Worm (Caenorhabditis elegans) whole organism, L1 larva: ENCODE results near the gene sde-2.

ENCODE experiments used
- C16A3.4 ChIP-seq: fragments of 150-350 bp; optimal IDR thresholded peaks from 2 replicates; lab custom pipeline; 2014; ENCODE audit warnings: missing biosample characterization, missing genetic modification characterization
- C34B4.2 ChIP-seq: sonication (generic microtip); optimal IDR thresholded peaks from 2 replicates; lab custom pipeline; 2017; ENCODE audit warnings: mild to moderate bottlenecking, missing genetic modification characterization, missing compliant biosample characterization
- F16B12.6 ChIP-seq: fragments of 150-350 bp; optimal IDR thresholded peaks from 2 replicates; lab custom pipeline; 2014; ENCODE audit warnings: missing biosample characterization, missing genetic modification characterization
- ama-1 ChIP-seq: fragments of 150-350 bp; optimal IDR thresholded peaks from 2 replicates; lab custom pipeline; 2014
- blmp-1 ChIP-seq: fragments of 150-350 bp; optimal IDR thresholded peaks from 2 replicates; lab custom pipeline; 2014; ENCODE audit warnings: missing biosample characterization, missing genetic modification characterization
- ceh-82 ChIP-seq, 3 experiments: fragments of 150-350 bp in 1 of 3; sonication (generic microtip) in 2 of 3; optimal IDR thresholded peaks; 2 replicates each; lab custom pipeline; 2014 to 2017; ENCODE audit warnings: missing biosample characterization in 3 of 3, missing genetic modification characterization in 3 of 3
- ceh-88 ChIP-seq: fragments of 200-800 bp; sonication (Bioruptor generic); IDR thresholded peaks from 2 replicates; pipeline ENCODE4 v1.3.6; 2022; ENCODE audit warnings: missing genetic modification characterization, missing compliant biosample characterization
- ces-1 ChIP-seq: fragments of 150-350 bp; optimal IDR thresholded peaks from 2 replicates; lab custom pipeline; 2014; ENCODE audit warnings: missing biosample characterization, missing genetic modification reagents, missing genetic modification characterization
- dpl-1 ChIP-seq, 3 experiments: fragments of 150-350 bp in 2 of 3; sonication (generic microtip) in 1 of 3; optimal IDR thresholded peaks; 2 replicates each; lab custom pipeline; 2014 to 2017; ENCODE audit warnings: missing biosample characterization in 3 of 3, missing genetic modification characterization in 3 of 3, missing genetic modification reagents in 3 of 3
- efl-3 ChIP-seq: fragments of 200-800 bp; sonication (Bioruptor generic); optimal IDR thresholded peaks from 2 replicates; lab custom pipeline; 2018; ENCODE audit warnings: mild to moderate bottlenecking, missing genetic modification characterization, missing compliant biosample characterization
- egl-13 ChIP-seq: sonication (generic microtip); optimal IDR thresholded peaks from 2 replicates; lab custom pipeline; 2016; ENCODE audit warnings: missing genotype, missing genetic modification reagents, missing genetic modification characterization, missing compliant biosample characterization
- egl-27 ChIP-seq, 2 experiments: fragments of 150-350 bp in 1 of 2; sonication (generic microtip); optimal IDR thresholded peaks; 3 replicates each; lab custom pipeline; 2017 to 2018; ENCODE audit warnings: missing biosample characterization in 2 of 2, missing genetic modification characterization in 2 of 2, missing genetic modification reagents in 2 of 2
- elt-2 ChIP-seq: sonication (generic microtip); optimal IDR thresholded peaks from 2 replicates; lab custom pipeline; 2016; ENCODE audit warnings: missing genetic modification characterization, mild to moderate bottlenecking, inconsistent platforms, missing compliant biosample characterization, missing genetic modification reagents
- elt-3 ChIP-seq, 6 experiments: fragments of 150-350 bp in 1 of 6; sonication (generic microtip); optimal IDR thresholded peaks; 2 replicates each; lab custom pipeline; 2017 to 2018; ENCODE audit warnings: missing biosample characterization in 6 of 6, missing genetic modification characterization in 6 of 6, inconsistent platforms in 1 of 6
- ets-5 ChIP-seq: fragments of 200-800 bp; sonication (Bioruptor generic); IDR thresholded peaks from 2 replicates; pipeline ENCODE4 v1.3.6; 2022; ENCODE audit warnings: missing genetic modification characterization, missing compliant biosample characterization
- fkh-10 ChIP-seq: sonication (generic microtip); optimal IDR thresholded peaks from 2 replicates; lab custom pipeline; 2017; ENCODE audit warnings: missing biosample characterization, missing genetic modification reagents, missing genetic modification characterization
- fkh-4 ChIP-seq: sonication (generic microtip); optimal IDR thresholded peaks from 2 replicates; lab custom pipeline; 2016; ENCODE audit warnings: missing compliant biosample characterization, missing genetic modification characterization, borderline replicate concordance
- fkh-8 ChIP-seq: sonication (generic microtip); optimal IDR thresholded peaks from 2 replicates; lab custom pipeline; 2016; ENCODE audit warnings: mild to moderate bottlenecking, missing genetic modification characterization, missing compliant biosample characterization
- grh-1 ChIP-seq: fragments of 200-800 bp; sonication (Bioruptor generic); IDR thresholded peaks from 2 replicates; pipeline ENCODE4 v1.3.6; 2022; ENCODE audit warnings: missing genetic modification reagents, missing genetic modification characterization, missing compliant biosample characterization
- hlh-4 ChIP-seq: sonication (generic microtip); optimal IDR thresholded peaks from 2 replicates; lab custom pipeline; 2016; ENCODE audit warnings: mild to moderate bottlenecking, missing genetic modification characterization, missing compliant biosample characterization
- hpl-2 ChIP-seq: fragments of 150-350 bp; optimal IDR thresholded peaks from 2 replicates; lab custom pipeline; 2014; ENCODE audit warnings: missing biosample characterization, missing genetic modification reagents, missing genetic modification characterization
- isw-1 ChIP-seq: fragments of 200-800 bp; sonication (Bioruptor generic); IDR thresholded peaks from 2 replicates; pipeline ENCODE4 v1.3.6; 2022; ENCODE audit warnings: missing genetic modification characterization, missing compliant biosample characterization
- lin-13 ChIP-seq: fragments of 150-350 bp; optimal IDR thresholded peaks from 2 replicates; lab custom pipeline; 2014; ENCODE audit warnings: missing biosample characterization, missing genetic modification reagents, missing genetic modification characterization
- lir-3 ChIP-seq: sonication (generic microtip); optimal IDR thresholded peaks from 2 replicates; lab custom pipeline; 2016; ENCODE audit warnings: mild to moderate bottlenecking, missing genetic modification characterization, moderate library complexity, missing compliant biosample characterization; ENCODE audit not compliant: poor library complexity
- lsy-2 ChIP-seq, 2 experiments: fragments of 150-350 bp; optimal IDR thresholded peaks; 2 replicates each; lab custom pipeline; 2014; ENCODE audit warnings: missing biosample characterization in 2 of 2, missing genetic modification characterization in 2 of 2
- mef-2 ChIP-seq: fragments of 150-350 bp; optimal IDR thresholded peaks from 2 replicates; lab custom pipeline; 2014; ENCODE audit warnings: missing biosample characterization, missing genetic modification characterization
- mep-1 ChIP-seq: fragments of 150-350 bp; optimal IDR thresholded peaks from 2 replicates; lab custom pipeline; 2014; ENCODE audit warnings: missing biosample characterization, missing genetic modification characterization
- nhr-11 ChIP-seq: fragments of 150-350 bp; optimal IDR thresholded peaks from 2 replicates; lab custom pipeline; 2014; ENCODE audit warnings: missing biosample characterization, missing genetic modification characterization
- nhr-19 ChIP-seq: fragments of 200-800 bp; sonication (Bioruptor generic); conservative IDR thresholded peaks from 2 replicates; pipeline ENCODE4 v1.3.6; 2022; ENCODE audit warnings: missing genetic modification characterization, missing compliant biosample characterization
- nhr-20 ChIP-seq: sonication (generic microtip); optimal IDR thresholded peaks from 2 replicates; lab custom pipeline; 2016; ENCODE audit warnings: mild to moderate bottlenecking, missing genetic modification characterization, missing compliant biosample characterization
- nhr-237 ChIP-seq: fragments of 150-350 bp; optimal IDR thresholded peaks from 2 replicates; lab custom pipeline; 2014; ENCODE audit warnings: missing biosample characterization, missing genetic modification characterization
- nhr-47 ChIP-seq: sonication (generic microtip); optimal IDR thresholded peaks from 2 replicates; lab custom pipeline; 2016; ENCODE audit warnings: mild to moderate bottlenecking, missing genetic modification characterization, moderate library complexity, missing compliant biosample characterization
- nhr-71 ChIP-seq: sonication (generic microtip); optimal IDR thresholded peaks from 2 replicates; lab custom pipeline; 2016; ENCODE audit warnings: mild to moderate bottlenecking, missing genetic modification characterization, moderate library complexity, missing compliant biosample characterization
- nhr-77 ChIP-seq: fragments of 150-350 bp; optimal IDR thresholded peaks from 2 replicates; lab custom pipeline; 2014; ENCODE audit warnings: missing biosample characterization, missing genetic modification characterization
- nhr-84 ChIP-seq: sonication (generic microtip); optimal IDR thresholded peaks from 2 replicates; lab custom pipeline; 2017; ENCODE audit warnings: missing biosample characterization, missing genetic modification characterization
- nhr-85 ChIP-seq: sonication (generic microtip); peaks from one replicate; lab custom pipeline; 2016; ENCODE audit warnings: missing genetic modification characterization, inconsistent platforms, missing compliant biosample characterization
- nhr-90 ChIP-seq: sonication (generic microtip); optimal IDR thresholded peaks from 2 replicates; lab custom pipeline; 2016; ENCODE audit warnings: mild to moderate bottlenecking, missing genetic modification characterization, missing compliant biosample characterization; ENCODE audit not compliant: poor library complexity
- pag-3 ChIP-seq: sonication (generic microtip); optimal IDR thresholded peaks from 2 replicates; lab custom pipeline; 2017; ENCODE audit warnings: missing genetic modification characterization, mild to moderate bottlenecking, missing compliant biosample characterization, antibody characterized with exemption, borderline replicate concordance; ENCODE audit not compliant: insufficient read depth
- pax-3 ChIP-seq: fragments of 200-800 bp; sonication (Bioruptor generic); optimal IDR thresholded peaks from 2 replicates; lab custom pipeline; 2018; ENCODE audit warnings: mild to moderate bottlenecking, missing genetic modification characterization, moderate library complexity, missing compliant biosample characterization
- rnt-1 ChIP-seq: sonication (generic microtip); optimal IDR thresholded peaks from 2 replicates; lab custom pipeline; 2016; ENCODE audit warnings: mild to moderate bottlenecking, missing genetic modification characterization, moderate library complexity, missing compliant biosample characterization
- skn-1 ChIP-seq: fragments of 150-350 bp; optimal IDR thresholded peaks from 2 replicates; lab custom pipeline; 2014; ENCODE audit warnings: missing biosample characterization, missing genetic modification characterization
- snpc-4 ChIP-seq: fragments of 150-350 bp; optimal IDR thresholded peaks from 2 replicates; lab custom pipeline; 2014; ENCODE audit warnings: missing biosample characterization, missing genetic modification characterization
- sptf-1 ChIP-seq: fragments of 150-350 bp; optimal IDR thresholded peaks from 2 replicates; lab custom pipeline; 2014; ENCODE audit warnings: missing biosample characterization, missing genetic modification characterization
- sup-37 ChIP-seq: fragments of 200-800 bp; sonication (Bioruptor generic); optimal IDR thresholded peaks from 2 replicates; lab custom pipeline; 2018; ENCODE audit warnings: mild to moderate bottlenecking, missing genetic modification characterization, missing compliant biosample characterization
- tbx-2 ChIP-seq: sonication (generic microtip); optimal IDR thresholded peaks from 2 replicates; lab custom pipeline; 2016; ENCODE audit warnings: missing genetic modification characterization, missing compliant biosample characterization
- unc-86 ChIP-seq: sonication (generic microtip); optimal IDR thresholded peaks from 2 replicates; lab custom pipeline; 2016; ENCODE audit warnings: missing genetic modification characterization, missing compliant biosample characterization
- zag-1 ChIP-seq: fragments of 150-350 bp; optimal IDR thresholded peaks from 2 replicates; lab custom pipeline; 2014; ENCODE audit warnings: missing biosample characterization, missing genetic modification characterization
- zip-4 ChIP-seq: fragments of 200-800 bp; sonication (Bioruptor generic); optimal IDR thresholded peaks from 2 replicates; lab custom pipeline; 2018; ENCODE audit warnings: mild to moderate bottlenecking, missing genetic modification characterization, moderate library complexity, missing compliant biosample characterization
- ztf-4 ChIP-seq: fragments of 150-350 bp; optimal IDR thresholded peaks from 2 replicates; lab custom pipeline; 2014; ENCODE audit warnings: missing biosample characterization, missing genetic modification characterization

The sde-2 gene

ce11 chrV:13656346-13657254, 29.2 kb downstream of the sde-2 start (continued):
- TF ChIP-seq pag-3 (tag; lab: Kevin White, UChicago) = no peak
- TF ChIP-seq nhr-85 (tag; lab: Kevin White, UChicago) = peak; percentile 96
- no peak for TF ChIP-seq mef-2 (tag; lab: Kevin White, UChicago)
- TF ChIP-seq nhr-11 = no peak
- peak; percentile 39 for TF ChIP-seq ceh-88 (GFP tag; lab: Robert Waterston, UW)
- no peak for TF ChIP-seq nhr-77
- no peak for TF ChIP-seq egl-27 (tag; optimal IDR thresholded peaks at IDR 0.05; lab: Kevin White, UChicago)
- TF ChIP-seq dpl-1 (GFP tag; optimal IDR thresholded peaks at IDR 0.05; lab: Kevin White, UChicago) = peak in 2 of 3 experiments; percentile 23 to 64
- no peak for TF ChIP-seq C34B4.2
- TF ChIP-seq hlh-4 (tag; lab: Kevin White, UChicago) = no peak
- peak; percentile 32 for TF ChIP-seq tbx-2 (tag; lab: Kevin White, UChicago)
- peak; percentile 62 for TF ChIP-seq nhr-19 (GFP tag; lab: Robert Waterston, UW)
- peak; percentile 67 for TF ChIP-seq pax-3 (tag; lab: Kevin White, UChicago)
- TF ChIP-seq F16B12.6 (tag; lab: Kevin White, UChicago) = no peak
- TF ChIP-seq fkh-10 (GFP tag; lab: Kevin White, UChicago) = no peak
- TF ChIP-seq isw-1 (GFP tag; lab: Robert Waterston, UW) = no peak
- peak; percentile 37 for TF ChIP-seq mep-1 (tag; lab: Kevin White, UChicago)
- no peak for TF ChIP-seq ceh-82 (tag; optimal IDR thresholded peaks at IDR 0.05; lab: Kevin White, UChicago)
- peak; percentile 20 for TF ChIP-seq nhr-47 (tag; lab: Kevin White, UChicago)
- no peak for TF ChIP-seq nhr-84 (tag; lab: Kevin White, UChicago)
- peak; percentile 86 for TF ChIP-seq ama-1 (lab: Kevin White, UChicago)
- TF ChIP-seq egl-13 (tag; lab: Kevin White, UChicago) = no peak
- TF ChIP-seq nhr-237 = no peak
- TF ChIP-seq elt-3 (tag; optimal IDR thresholded peaks at IDR 0.05; lab: Kevin White, UChicago) = peak in 4 of 6 experiments; percentile 24 to 99 (median 78)
- no peak for TF ChIP-seq lin-13 (GFP tag; lab: Kevin White, UChicago)
- TF ChIP-seq fkh-8 (tag; lab: Kevin White, UChicago) = peak; percentile 2
- no peak for TF ChIP-seq skn-1 (tag; lab: Kevin White, UChicago)
- TF ChIP-seq lsy-2 (tag; optimal IDR thresholded peaks at IDR 0.05; lab: Kevin White, UChicago) = peak; percentile 27 to 46
- no peak for TF ChIP-seq zag-1 (tag; lab: Kevin White, UChicago)
- TF ChIP-seq sup-37 = no peak
- peak; percentile 80 for TF ChIP-seq elt-2 (tag; lab: Kevin White, UChicago)
- peak; percentile 76 for TF ChIP-seq nhr-20
- no peak for TF ChIP-seq snpc-4
- TF ChIP-seq blmp-1 (tag; lab: Kevin White, UChicago) = peak; percentile 97
- TF ChIP-seq rnt-1 (tag; lab: Kevin White, UChicago) = peak; percentile 18
- no peak for TF ChIP-seq sptf-1 (tag; lab: Kevin White, UChicago)
- no peak for TF ChIP-seq efl-3
- TF ChIP-seq, all 84 proteins: peak for 38

- TF ChIP-seq F16B12.6 (tag; lab: Kevin White, UChicago) (no peak), nhr-77 (no peak), fkh-10 (GFP tag; lab: Kevin White, UChicago) (no peak), unc-86 (tag; lab: Kevin White, UChicago) (no peak), egl-13 (tag; lab: Kevin White, UChicago) (no peak), hpl-2 (GFP tag; lab: Kevin White, UChicago) (peak; percentile 39), egl-27 (tag; optimal IDR thresholded peaks at IDR 0.05; lab: Kevin White, UChicago) (no peak), C16A3.4 (tag; lab: Kevin White, UChicago) (peak; percentile 54), lir-3 (tag; lab: Kevin White, UChicago) (peak; percentile 76), nhr-90 (tag; lab: Kevin White, UChicago) (peak; percentile 89), lin-13 (GFP tag; lab: Kevin White, UChicago) (peak; percentile 79), nhr-19 (GFP tag; lab: Robert Waterston, UW) (peak; percentile 89), grh-1 (GFP tag; lab: Robert Waterston, UW) (peak; percentile 62), ztf-4 (tag; lab: Kevin White, UChicago) (peak; percentile 84), zip-4 (GFP tag; lab: Kevin White, UChicago) (no peak), fkh-4 (tag; lab: Kevin White, UChicago) (peak; percentile 51), ces-1 (no peak), tbx-2 (tag; lab: Kevin White, UChicago) (peak; percentile 77), nhr-71 (tag; lab: Kevin White, UChicago) (peak; percentile 97), blmp-1 (tag; lab: Kevin White, UChicago) (peak; percentile 98), ets-5 (no peak)
These were observed 29.9 kb downstream of the sde-2 start for ce11 chrV:13657291-13657690.
